Worm (Caenorhabditis elegans): ENCODE results near the gene F53E4.2.

The F53E4.2 gene

ce11 chrV:15614534-15614933, 39.7 kb upstream of the F53E4.2 start:
- TF ChIP-seq ama-1 (optimal IDR thresholded peaks at IDR 0.05), result no peak
- TF ChIP-seq ama-1 (GFP tag; optimal IDR thresholded peaks at IDR 0.05), result no peak
- no peak for TF ChIP-seq F52B5.7 (tag; optimal IDR thresholded peaks at IDR 0.05)
- TF ChIP-seq Y79H2A.3 (GFP tag; conservative IDR thresholded peaks at IDR 0.05), result no peak
- no peak for TF ChIP-seq attf-6 (GFP tag; IDR thresholded peaks at IDR 0.05)
- TF ChIP-seq Y67H2A.10 (GFP tag; conservative IDR thresholded peaks at IDR 0.05), result no peak
- TF ChIP-seq madf-3 (GFP tag; IDR thresholded peaks at IDR 0.05), result no peak
- no peak for TF ChIP-seq ztf-18 (tag; optimal IDR thresholded peaks at IDR 0.05)
- no peak for TF ChIP-seq B0261.1 (tag; optimal IDR thresholded peaks at IDR 0.05)
- no peak for TF ChIP-seq hrde-1 (tag; optimal IDR thresholded peaks at IDR 0.05; ENCODE audit: borderline replicate concordance)
- no peak for TF ChIP-seq ekl-4 (GFP tag; IDR thresholded peaks at IDR 0.05)
- TF ChIP-seq F49E8.2 (tag; optimal IDR thresholded peaks at IDR 0.05; ENCODE audit: insufficient read depth), result no peak
- TF ChIP-seq unc-130 (GFP tag; optimal IDR thresholded peaks at IDR 0.05), result no peak

ce11 chrV:15621518-15621917, 32.7 kb upstream of the F53E4.2 start, which contains the start of gene C55A1.1:
Gene C55A1.1 (plus strand): TSS chrV:15621818.
- no peak for TF ChIP-seq lsy-27 (tag; optimal IDR thresholded peaks at IDR 0.05; ENCODE audit: borderline replicate concordance, insufficient read depth)
- TF ChIP-seq egrh-3 (GFP tag; IDR thresholded peaks at IDR 0.05), result no peak
- no peak for TF ChIP-seq mes-4 (tag; optimal IDR thresholded peaks at IDR 0.05)
- no peak for TF ChIP-seq F39B2.1 (GFP tag; IDR thresholded peaks at IDR 0.05)
- no peak for TF ChIP-seq nhr-179 (tag; optimal IDR thresholded peaks at IDR 0.05)
- TF ChIP-seq lsl-1 (GFP tag; optimal IDR thresholded peaks at IDR 0.05), result no peak
- TF ChIP-seq cebp-2 (GFP tag; IDR thresholded peaks at IDR 0.05), result no peak
- TF ChIP-seq madf-6 (GFP tag; IDR thresholded peaks at IDR 0.05), result no peak
- no peak for TF ChIP-seq snpc-4 (GFP tag; optimal IDR thresholded peaks at IDR 0.05)
- no peak for TF ChIP-seq snpc-4 (tag; optimal IDR thresholded peaks at IDR 0.05)
- no peak for TF ChIP-seq F57C9.4 (tag; optimal IDR thresholded peaks at IDR 0.05)
- no peak for TF ChIP-seq lin-40 (tag; optimal IDR thresholded peaks at IDR 0.05)
- TF ChIP-seq ceh-100 (GFP tag; IDR thresholded peaks at IDR 0.05), result no peak

ce11 chrV:15625561-15625960, 28.7 kb upstream of the F53E4.2 start, which contains the start of gene C55A1.11:
Gene C55A1.11 (plus strand): TSS chrV:15625861.
- TF ChIP-seq nhr-80 (tag; optimal IDR thresholded peaks at IDR 0.05), result no peak
- TF ChIP-seq Y56A3A.18 (GFP tag; IDR thresholded peaks at IDR 0.05), result no peak
- TF ChIP-seq ama-1 (optimal IDR thresholded peaks at IDR 0.05), result no peak
- no peak for TF ChIP-seq ama-1 (GFP tag; optimal IDR thresholded peaks at IDR 0.05)
- TF ChIP-seq ztf-25 (GFP tag; IDR thresholded peaks at IDR 0.05), result no peak

- TF ChIP-seq unc-62 (GFP tag; optimal IDR thresholded peaks at IDR 0.05) (no peak), tlf-1 (GFP tag; optimal IDR thresholded peaks at IDR 0.05) (no peak), dox-1 (GFP tag; IDR thresholded peaks at IDR 0.05) (no peak), ceh-100 (GFP tag; IDR thresholded peaks at IDR 0.05) (no peak), dpl-1 (GFP tag; optimal IDR thresholded peaks at IDR 0.05) (no peak), lin-40 (tag; optimal IDR thresholded peaks at IDR 0.05) (no peak)
Measured at ce11 chrV:15629543-15629942, 24.7 kb upstream of the F53E4.2 start, which contains the start of gene str-248. Gene str-248 (minus strand): TSS chrV:15629643.

ce11 chrV:15638853-15639252, 15.4 kb upstream of the F53E4.2 start, which contains the start of gene srz-44:
Gene srz-44 (minus strand): TSS chrV:15638953.
- TF ChIP-seq sdz-38 (tag; optimal IDR thresholded peaks at IDR 0.05) (no peak), attf-5 (GFP tag; optimal IDR thresholded peaks at IDR 0.05) (no peak), hmg-20 (GFP tag; IDR thresholded peaks at IDR 0.05) (no peak), athp-1 (tag; optimal IDR thresholded peaks at IDR 0.05) (no peak), lir-1 (GFP tag; conservative IDR thresholded peaks at IDR 0.05) (no peak), lin-54 (GFP tag; optimal IDR thresholded peaks at IDR 0.05) (no peak), K11D2.4 (GFP tag; IDR thresholded peaks at IDR 0.05) (no peak), Y79H2A.3 (GFP tag; conservative IDR thresholded peaks at IDR 0.05) (no peak), sptf-2 (GFP tag; optimal IDR thresholded peaks at IDR 0.05) (no peak), F57A8.1 (GFP tag; optimal IDR thresholded peaks at IDR 0.05) (no peak), Y95B8A.8 (GFP tag; IDR thresholded peaks at IDR 0.05) (no peak), madf-8 (GFP tag; conservative IDR thresholded peaks at IDR 0.05) (no peak), T26A5.8 (tag; optimal IDR thresholded peaks at IDR 0.05) (no peak)
